Worm (Caenorhabditis elegans): Measurements from ENCODE around the gene nrx-1.

- TF ChIP-seq nhr-12 (tag; optimal IDR thresholded peaks at IDR 0.05) (no peak), fos-1 (tag; optimal IDR thresholded peaks at IDR 0.05) (no peak), hmg-11 (tag; optimal IDR thresholded peaks at IDR 0.05) (peak; percentile 53), mdl-1 (tag; optimal IDR thresholded peaks at IDR 0.05) (no peak)
These were observed 69.8 kb downstream of the nrx-1 start, which contains the start of the genes F32D8.14 and F32D8.5 for ce11 chrV:10894601-10895000.
